Fruit fly (Drosophila melanogaster): Measurements from ENCODE around the gene nyo.

The nyo gene

dm6 chr3R:31580586-31580994 lies 37.8 kb downstream of the nyo start, which contains the start of the genes pygo and rod:
TSS of gene pygo (minus strand) at chr3R:31580699.
TSS of gene rod (plus strand) at chr3R:31580951.
- TF ChIP-seq CG14711 (tag; optimal IDR thresholded peaks at IDR 0.05) (peak; percentile 41), CG7045 (GFP tag; optimal IDR thresholded peaks at IDR 0.05) (no peak), tj (GFP tag; optimal IDR thresholded peaks at IDR 0.05) (no peak), bab1 (GFP tag; optimal IDR thresholded peaks at IDR 0.05) (peak; percentile 42)

- TF ChIP-seq CG1620 (GFP tag; optimal IDR thresholded peaks at IDR 0.05) = peak; percentile 98
- TF ChIP-seq Mnt (GFP tag; optimal IDR thresholded peaks at IDR 0.05) = peak; percentile 98
- peak; percentile 83 for TF ChIP-seq cic (GFP tag; optimal IDR thresholded peaks at IDR 0.05)
- TF ChIP-seq kay (GFP tag; ENCODE audit: borderline replicate concordance) = peak; percentile 100
- no peak for TF ChIP-seq cnc (optimal IDR thresholded peaks at IDR 0.05)
- TF ChIP-seq CG5204 (GFP tag; optimal IDR thresholded peaks at IDR 0.05) = peak; percentile 99
- peak; percentile 98 for TF ChIP-seq Crg-1 (GFP tag; optimal IDR thresholded peaks at IDR 0.05)
- TF ChIP-seq pad (GFP tag; optimal IDR thresholded peaks at IDR 0.05) = peak; percentile 95
- peak; percentile 98 for TF ChIP-seq Hr96 (GFP tag; optimal IDR thresholded peaks at IDR 0.05)
- TF ChIP-seq tj (GFP tag; optimal IDR thresholded peaks at IDR 0.05) = peak; percentile 94
- TF ChIP-seq CG12768 (GFP tag; optimal IDR thresholded peaks at IDR 0.05) = peak; percentile 100
- peak; percentile 99 for TF ChIP-seq CG7045 (GFP tag; optimal IDR thresholded peaks at IDR 0.05)
- TF ChIP-seq Clk (GFP tag; optimal IDR thresholded peaks at IDR 0.05) = peak; percentile 99
- TF ChIP-seq CG7101 (tag; optimal IDR thresholded peaks at IDR 0.05) = peak; percentile 100
- TF ChIP-seq toe (GFP tag; optimal IDR thresholded peaks at IDR 0.05) = peak; percentile 97
- TF ChIP-seq CG33017 (tag; optimal IDR thresholded peaks at IDR 0.05) = peak; percentile 100
- peak; percentile 99 for TF ChIP-seq CG14711 (tag; optimal IDR thresholded peaks at IDR 0.05)
- TF ChIP-seq ovo (GFP tag; optimal IDR thresholded peaks at IDR 0.05) = peak; percentile 97
- TF ChIP-seq bab1 (GFP tag; optimal IDR thresholded peaks at IDR 0.05) = peak; percentile 100
- TF ChIP-seq CG11617 (GFP tag; optimal IDR thresholded peaks at IDR 0.05) = peak; percentile 100
Observed at dm6 chr3R:31588374-31588773, 45.5 kb downstream of the nyo start, which contains the start of gene CG1635. TSS of gene CG1635 (plus strand) at chr3R:31588673.

dm6 chr3R:31590281-31590680 lies 47.4 kb downstream of the nyo start, which contains the start of gene CG1638:
TSS of gene CG1638 (plus strand) at chr3R:31590581.
- no peak for TF ChIP-seq Mnt (GFP tag; optimal IDR thresholded peaks at IDR 0.05)
- no peak for TF ChIP-seq Crg-1 (GFP tag; optimal IDR thresholded peaks at IDR 0.05)
- TF ChIP-seq CG7045 (GFP tag; optimal IDR thresholded peaks at IDR 0.05) = no peak
- TF ChIP-seq kay (GFP tag; ENCODE audit: borderline replicate concordance) = peak; percentile 78

- TF ChIP-seq tj (GFP tag; optimal IDR thresholded peaks at IDR 0.05) (peak; percentile 86), CG7101 (tag; optimal IDR thresholded peaks at IDR 0.05) (peak; percentile 96), CG14711 (tag; optimal IDR thresholded peaks at IDR 0.05) (peak; percentile 90), Crg-1 (GFP tag; optimal IDR thresholded peaks at IDR 0.05) (peak; percentile 77), bab1 (GFP tag; optimal IDR thresholded peaks at IDR 0.05) (peak; percentile 94), kay (GFP tag; ENCODE audit: borderline replicate concordance) (peak; percentile 97), CG5204 (GFP tag; optimal IDR thresholded peaks at IDR 0.05) (no peak), CG1620 (GFP tag; optimal IDR thresholded peaks at IDR 0.05) (peak; percentile 78), CG7045 (GFP tag; optimal IDR thresholded peaks at IDR 0.05) (peak; percentile 91), CG12768 (GFP tag; optimal IDR thresholded peaks at IDR 0.05) (peak; percentile 97), Hr96 (GFP tag; optimal IDR thresholded peaks at IDR 0.05) (peak; percentile 96), ovo (GFP tag; optimal IDR thresholded peaks at IDR 0.05) (peak; percentile 46), CG33017 (tag; optimal IDR thresholded peaks at IDR 0.05) (peak; percentile 97), cnc (optimal IDR thresholded peaks at IDR 0.05) (no peak), cic (GFP tag; optimal IDR thresholded peaks at IDR 0.05) (peak; percentile 93), Clk (GFP tag; optimal IDR thresholded peaks at IDR 0.05) (peak; percentile 85), Mnt (GFP tag; optimal IDR thresholded peaks at IDR 0.05) (peak; percentile 91), pad (GFP tag; optimal IDR thresholded peaks at IDR 0.05) (peak; percentile 74), toe (GFP tag; optimal IDR thresholded peaks at IDR 0.05) (no peak), CG11617 (GFP tag; optimal IDR thresholded peaks at IDR 0.05) (peak; percentile 97)
Observed at dm6 chr3R:31592256-31592879, 49.5 kb downstream of the nyo start, which contains the start of gene CG1774. TSS of gene CG1774 (plus strand) at chr3R:31592803.

dm6 chr3R:31596071-31596883 lies 53.4 kb downstream of the nyo start, which contains the start of gene RpL6:
TSS of gene RpL6 (minus strand) at chr3R:31596204.
- TF ChIP-seq CG7045 (GFP tag; optimal IDR thresholded peaks at IDR 0.05) (no peak), bab1 (GFP tag; optimal IDR thresholded peaks at IDR 0.05) (peak; percentile 47), Clk (GFP tag; optimal IDR thresholded peaks at IDR 0.05) (no peak), cnc (optimal IDR thresholded peaks at IDR 0.05) (no peak), cic (GFP tag; optimal IDR thresholded peaks at IDR 0.05) (peak; percentile 29), CG12768 (GFP tag; optimal IDR thresholded peaks at IDR 0.05) (peak; percentile 12), CG33017 (tag; optimal IDR thresholded peaks at IDR 0.05) (no peak), CG14711 (tag; optimal IDR thresholded peaks at IDR 0.05) (peak; percentile 43), CG1620 (GFP tag; optimal IDR thresholded peaks at IDR 0.05) (no peak), toe (GFP tag; optimal IDR thresholded peaks at IDR 0.05) (no peak), Crg-1 (GFP tag; optimal IDR thresholded peaks at IDR 0.05) (peak; percentile 11), Hr96 (GFP tag; optimal IDR thresholded peaks at IDR 0.05) (no peak), pad (GFP tag; optimal IDR thresholded peaks at IDR 0.05) (peak; percentile 13), ovo (GFP tag; optimal IDR thresholded peaks at IDR 0.05) (no peak), kay (GFP tag; ENCODE audit: borderline replicate concordance) (peak; percentile 80), Mnt (GFP tag; optimal IDR thresholded peaks at IDR 0.05) (peak; percentile 96), CG7101 (tag; optimal IDR thresholded peaks at IDR 0.05) (peak; percentile 23), CG5204 (GFP tag; optimal IDR thresholded peaks at IDR 0.05) (no peak), CG11617 (GFP tag; optimal IDR thresholded peaks at IDR 0.05) (peak; percentile 62), tj (GFP tag; optimal IDR thresholded peaks at IDR 0.05) (peak; percentile 22)
